Worm (Caenorhabditis elegans) whole organism, midembryonic: Measurements from ENCODE around the gene sru-19.
"Not testable (repeated sequence)": the region's sequence is repeated elsewhere in the genome, so short reads cannot be mapped to it uniquely, and the experiment has no call there.

Experiments
- T22C8.4 ChIP-seq: fragments of 200-800 bp; sonication (Bioruptor generic); IDR thresholded peaks from 2 replicates; pipeline ENCODE4 v1.3.6; 2022; ENCODE audit warnings: missing genetic modification characterization, missing compliant biosample characterization
- cog-1 ChIP-seq: sonication (generic microtip); optimal IDR thresholded peaks from 2 replicates; lab custom pipeline; 2016; ENCODE audit warnings: missing genetic modification characterization, missing compliant biosample characterization
- klf-2 ChIP-seq: fragments of 200-800 bp; sonication (Bioruptor generic); conservative IDR thresholded peaks from 2 replicates; pipeline ENCODE4 v1.3.6; 2022; ENCODE audit warnings: missing genetic modification reagents, missing genetic modification characterization, missing compliant biosample characterization
- ref-1 ChIP-seq: fragments of 200-800 bp; sonication (Bioruptor generic); conservative IDR thresholded peaks from 2 replicates; pipeline ENCODE4 v1.3.6; 2022; ENCODE audit warnings: missing genetic modification reagents, missing genetic modification characterization, missing compliant biosample characterization
- tab-1 ChIP-seq: fragments of 200-800 bp; sonication (Bioruptor generic); IDR thresholded peaks from 2 replicates; pipeline ENCODE4 v1.3.6; 2022; ENCODE audit warnings: missing genetic modification characterization, missing compliant biosample characterization
- ztf-29 ChIP-seq: fragments of 200-800 bp; sonication (Bioruptor generic); IDR thresholded peaks from 2 replicates; pipeline ENCODE4 v1.3.6; 2022; ENCODE audit warnings: missing genetic modification reagents, missing genetic modification characterization, missing compliant biosample characterization

DNA sequence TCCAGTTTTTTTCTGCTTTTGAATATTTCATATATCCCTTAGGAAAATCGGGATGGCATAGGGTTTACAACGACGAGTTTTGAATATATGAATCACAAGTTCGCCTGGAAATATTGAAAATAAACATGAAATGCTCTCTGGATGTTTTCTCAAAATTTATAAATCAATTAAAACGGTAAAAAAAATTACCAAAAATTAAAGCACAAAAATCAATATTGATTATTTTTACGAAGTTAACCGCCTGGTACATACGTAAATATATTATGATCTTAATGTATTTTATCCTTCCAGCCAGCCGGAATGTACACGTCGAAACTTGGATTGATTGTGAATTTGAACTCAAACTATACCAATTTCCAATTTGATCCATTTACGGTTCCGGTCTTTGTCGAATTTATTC is 7.1 kb downstream of the sru-19 start, which contains the start of gene sru-17:
- not testable (repeated sequence) for TF ChIP-seq ztf-29 (GFP tag; lab: Robert Waterston, UW); T22C8.4 (GFP tag; lab: Robert Waterston, UW); tab-1 (GFP tag; lab: Robert Waterston, UW); klf-2 (GFP tag; lab: Robert Waterston, UW); cog-1 (tag; lab: Kevin White, UChicago); ref-1
